Worm (Caenorhabditis elegans) whole organism, L1 larva: ENCODE data around the gene C31C9.9.
A peak's percentile ranks its signal among the peaks of the same experiment; 100 is the strongest.

ENCODE experiments used
- F16B12.6 ChIP-seq: fragments of 150-350 bp; optimal IDR thresholded peaks from 2 replicates; lab custom pipeline; 2014; ENCODE audit warnings: missing biosample characterization, missing genetic modification characterization
- Y116A8C.19 ChIP-seq: sonication (generic microtip); optimal IDR thresholded peaks from 2 replicates; lab custom pipeline; 2016; ENCODE audit warnings: missing compliant biosample characterization, missing genetic modification characterization, borderline replicate concordance
- aha-1 ChIP-seq: fragments of 150-350 bp; optimal IDR thresholded peaks from 2 replicates; lab custom pipeline; 2014; ENCODE audit warnings: missing biosample characterization, missing genetic modification characterization
- alr-1 ChIP-seq: fragments of 200-800 bp; sonication (Bioruptor generic); optimal IDR thresholded peaks from 2 replicates; lab custom pipeline; 2018; ENCODE audit warnings: borderline replicate concordance, mild to moderate bottlenecking, missing genetic modification characterization, missing compliant biosample characterization
- ama-1 ChIP-seq: fragments of 150-350 bp; optimal IDR thresholded peaks from 2 replicates; lab custom pipeline; 2014
- ceh-8 ChIP-seq: fragments of 200-800 bp; sonication (Bioruptor generic); optimal IDR thresholded peaks from 2 replicates; lab custom pipeline; 2018; ENCODE audit warnings: mild to moderate bottlenecking, missing genetic modification characterization, moderate library complexity, missing compliant biosample characterization
- dsc-1 ChIP-seq: sonication (generic microtip); optimal IDR thresholded peaks from 2 replicates; lab custom pipeline; 2016; ENCODE audit warnings: mild to moderate bottlenecking, missing genetic modification characterization, missing compliant biosample characterization
- efl-1 ChIP-seq, 4 experiments: fragments of 150-350 bp; optimal IDR thresholded peaks in 3 of 4; peaks in 1 of 4; 1 replicate in 1 of 4; 2 replicates in 3 of 4; lab custom pipeline; 2014; ENCODE audit warnings: missing biosample characterization in 2 of 4, missing genetic modification characterization in 2 of 4, missing genetic modification reagents in 2 of 4
- efl-3 ChIP-seq: fragments of 200-800 bp; sonication (Bioruptor generic); optimal IDR thresholded peaks from 2 replicates; lab custom pipeline; 2018; ENCODE audit warnings: mild to moderate bottlenecking, missing genetic modification characterization, missing compliant biosample characterization
- egl-13 ChIP-seq: sonication (generic microtip); optimal IDR thresholded peaks from 2 replicates; lab custom pipeline; 2016; ENCODE audit warnings: missing genotype, missing genetic modification reagents, missing genetic modification characterization, missing compliant biosample characterization
- elt-3 ChIP-seq, 6 experiments: fragments of 150-350 bp in 1 of 6; sonication (generic microtip); optimal IDR thresholded peaks; 2 replicates each; lab custom pipeline; 2017 to 2018; ENCODE audit warnings: missing biosample characterization in 6 of 6, missing genetic modification characterization in 6 of 6, inconsistent platforms in 1 of 6
- fos-1 ChIP-seq: fragments of 150-350 bp; optimal IDR thresholded peaks from 2 replicates; lab custom pipeline; 2014; ENCODE audit warnings: missing biosample characterization, missing genetic modification characterization
- grh-1 ChIP-seq: fragments of 200-800 bp; sonication (Bioruptor generic); IDR thresholded peaks from 2 replicates; pipeline ENCODE4 v1.3.6; 2022; ENCODE audit warnings: missing genetic modification reagents, missing genetic modification characterization, missing compliant biosample characterization
- hpl-2 ChIP-seq: fragments of 150-350 bp; optimal IDR thresholded peaks from 2 replicates; lab custom pipeline; 2014; ENCODE audit warnings: missing biosample characterization, missing genetic modification reagents, missing genetic modification characterization
- irx-1 ChIP-seq: sonication (generic microtip); optimal IDR thresholded peaks from 2 replicates; lab custom pipeline; 2016; ENCODE audit warnings: missing genetic modification characterization, missing compliant biosample characterization
- isw-1 ChIP-seq: fragments of 200-800 bp; sonication (Bioruptor generic); IDR thresholded peaks from 2 replicates; pipeline ENCODE4 v1.3.6; 2022; ENCODE audit warnings: missing genetic modification characterization, missing compliant biosample characterization
- lin-35 ChIP-seq, 2 experiments: fragments of 150-350 bp; optimal IDR thresholded peaks; 2 replicates each; lab custom pipeline; 2014; ENCODE audit warnings: missing biosample characterization in 2 of 2, missing genetic modification characterization in 2 of 2, missing genetic modification reagents in 2 of 2
- lin-39 ChIP-seq: fragments of 150-350 bp; optimal IDR thresholded peaks from 2 replicates; lab custom pipeline; 2014; ENCODE audit warnings: missing biosample characterization, missing genetic modification reagents, missing genetic modification characterization
- lsy-2 ChIP-seq, 2 experiments: fragments of 150-350 bp; optimal IDR thresholded peaks; 2 replicates each; lab custom pipeline; 2014; ENCODE audit warnings: missing biosample characterization in 2 of 2, missing genetic modification characterization in 2 of 2
- mab-9 ChIP-seq: fragments of 200-800 bp; sonication (Bioruptor generic); IDR thresholded peaks from 2 replicates; pipeline ENCODE4 v1.3.6; 2022; ENCODE audit warnings: missing genetic modification reagents, missing genetic modification characterization, missing compliant biosample characterization
- mdl-1 ChIP-seq, 2 experiments: fragments of 150-350 bp; optimal IDR thresholded peaks; 2 replicates each; lab custom pipeline; 2014 to 2017; ENCODE audit warnings: missing biosample characterization in 2 of 2, missing genetic modification characterization in 2 of 2, inconsistent platforms in 1 of 2
- mef-2 ChIP-seq: fragments of 150-350 bp; optimal IDR thresholded peaks from 2 replicates; lab custom pipeline; 2014; ENCODE audit warnings: missing biosample characterization, missing genetic modification characterization
- mep-1 ChIP-seq: fragments of 150-350 bp; optimal IDR thresholded peaks from 2 replicates; lab custom pipeline; 2014; ENCODE audit warnings: missing biosample characterization, missing genetic modification characterization
- nhr-11 ChIP-seq: fragments of 150-350 bp; optimal IDR thresholded peaks from 2 replicates; lab custom pipeline; 2014; ENCODE audit warnings: missing biosample characterization, missing genetic modification characterization
- nhr-19 ChIP-seq: fragments of 200-800 bp; sonication (Bioruptor generic); conservative IDR thresholded peaks from 2 replicates; pipeline ENCODE4 v1.3.6; 2022; ENCODE audit warnings: missing genetic modification characterization, missing compliant biosample characterization
- nhr-28 ChIP-seq: fragments of 150-350 bp; optimal IDR thresholded peaks from 2 replicates; lab custom pipeline; 2014; ENCODE audit warnings: missing biosample characterization, missing genetic modification characterization
- nhr-71 ChIP-seq: sonication (generic microtip); optimal IDR thresholded peaks from 2 replicates; lab custom pipeline; 2016; ENCODE audit warnings: mild to moderate bottlenecking, missing genetic modification characterization, moderate library complexity, missing compliant biosample characterization
- nhr-76 ChIP-seq: sonication (generic microtip); optimal IDR thresholded peaks from 2 replicates; lab custom pipeline; 2017; ENCODE audit warnings: missing biosample characterization, missing genetic modification characterization
- pag-3 ChIP-seq: sonication (generic microtip); optimal IDR thresholded peaks from 2 replicates; lab custom pipeline; 2017; ENCODE audit warnings: missing genetic modification characterization, mild to moderate bottlenecking, missing compliant biosample characterization, antibody characterized with exemption, borderline replicate concordance; ENCODE audit not compliant: insufficient read depth
- rnt-1 ChIP-seq: sonication (generic microtip); optimal IDR thresholded peaks from 2 replicates; lab custom pipeline; 2016; ENCODE audit warnings: mild to moderate bottlenecking, missing genetic modification characterization, moderate library complexity, missing compliant biosample characterization
- skn-1 ChIP-seq: fragments of 150-350 bp; optimal IDR thresholded peaks from 2 replicates; lab custom pipeline; 2014; ENCODE audit warnings: missing biosample characterization, missing genetic modification characterization
- snu-23 ChIP-seq: sonication (generic microtip); optimal IDR thresholded peaks from 2 replicates; lab custom pipeline; 2016; ENCODE audit warnings: missing genetic modification characterization, missing compliant biosample characterization
- sox-4 ChIP-seq: sonication (generic microtip); optimal IDR thresholded peaks from 2 replicates; lab custom pipeline; 2016; ENCODE audit warnings: missing genetic modification characterization, missing compliant biosample characterization
- sptf-1 ChIP-seq: fragments of 150-350 bp; optimal IDR thresholded peaks from 2 replicates; lab custom pipeline; 2014; ENCODE audit warnings: missing biosample characterization, missing genetic modification characterization
- swsn-7 ChIP-seq: sonication (generic microtip); optimal IDR thresholded peaks from 2 replicates; lab custom pipeline; 2016; ENCODE audit warnings: missing genetic modification characterization, missing compliant biosample characterization
- tlp-1 ChIP-seq: fragments of 150-350 bp; optimal IDR thresholded peaks from 2 replicates; lab custom pipeline; 2014; ENCODE audit warnings: missing biosample characterization, missing genetic modification characterization
- unc-130 ChIP-seq: fragments of 150-350 bp; optimal IDR thresholded peaks from 2 replicates; lab custom pipeline; 2017; ENCODE audit warnings: missing biosample characterization, missing genetic modification characterization, inconsistent platforms
- unc-30 ChIP-seq: sonication (generic microtip); optimal IDR thresholded peaks from 2 replicates; lab custom pipeline; 2017; ENCODE audit warnings: missing biosample characterization, missing genetic modification characterization
- unc-62 ChIP-seq: fragments of 150-350 bp; optimal IDR thresholded peaks from 2 replicates; lab custom pipeline; 2014; ENCODE audit warnings: missing biosample characterization, missing genetic modification reagents, missing genetic modification characterization
- unc-86 ChIP-seq: sonication (generic microtip); optimal IDR thresholded peaks from 2 replicates; lab custom pipeline; 2016; ENCODE audit warnings: missing genetic modification characterization, missing compliant biosample characterization
- vab-15 ChIP-seq: sonication (generic microtip); optimal IDR thresholded peaks from 2 replicates; lab custom pipeline; 2017; ENCODE audit warnings: missing genotype, mild to moderate bottlenecking, missing genetic modification characterization, missing compliant biosample characterization
- xbp-1 ChIP-seq: sonication (generic microtip); optimal IDR thresholded peaks from 2 replicates; lab custom pipeline; 2016; ENCODE audit warnings: missing genetic modification characterization, missing compliant biosample characterization
- zag-1 ChIP-seq: fragments of 150-350 bp; optimal IDR thresholded peaks from 2 replicates; lab custom pipeline; 2014; ENCODE audit warnings: missing biosample characterization, missing genetic modification characterization
- ztf-11 ChIP-seq, 2 experiments: sonication (generic microtip); optimal IDR thresholded peaks; 2 replicates each; lab custom pipeline; 2016 to 2017; ENCODE audit warnings: missing genetic modification characterization in 2 of 2, missing biosample characterization in 1 of 2, missing compliant biosample characterization in 1 of 2
- ztf-4 ChIP-seq: fragments of 150-350 bp; optimal IDR thresholded peaks from 2 replicates; lab custom pipeline; 2014; ENCODE audit warnings: missing biosample characterization, missing genetic modification characterization

The C31C9.9 gene

DNA sequence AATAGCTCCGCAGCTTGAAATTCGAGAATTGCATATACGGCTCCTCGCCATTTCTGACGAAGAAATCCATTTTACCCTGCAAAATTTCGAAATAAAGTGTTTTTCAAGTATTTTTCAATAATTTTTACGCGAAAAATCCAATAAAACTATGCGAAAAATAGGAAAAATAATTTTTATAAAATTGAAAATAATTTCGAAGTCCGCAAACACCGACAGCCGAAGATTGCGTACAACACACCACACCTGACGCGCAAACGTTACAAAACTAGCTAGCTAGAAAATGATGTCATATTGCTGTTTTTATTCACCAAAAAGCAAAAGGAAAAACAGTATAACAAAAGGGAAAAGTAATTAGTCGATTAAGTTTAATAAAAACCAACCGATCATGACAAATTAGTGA is 39.9 kb downstream of the C31C9.9 start, which contains the start of gene rpoa-1 (continued):
- TF ChIP-seq ceh-8 (no peak), dsc-1 (no peak), swsn-7 (tag; lab: Kevin White, UChicago) (no peak), unc-30 (no peak), pag-3 (tag; lab: Kevin White, UChicago) (no peak), mef-2 (tag; lab: Kevin White, UChicago) (no peak), irx-1 (tag; lab: Kevin White, UChicago) (no peak), ama-1 (lab: Kevin White, UChicago) (no peak), ztf-11 (tag; optimal IDR thresholded peaks at IDR 0.05; lab: Kevin White, UChicago) (no peak), xbp-1 (tag; lab: Kevin White, UChicago) (peak; percentile 1), alr-1 (tag; lab: Kevin White, UChicago) (no peak), nhr-71 (tag; lab: Kevin White, UChicago) (peak; percentile 45), elt-3 (tag; optimal IDR thresholded peaks at IDR 0.05; lab: Kevin White, UChicago) (no peak), ztf-4 (tag; lab: Kevin White, UChicago) (no peak), Y116A8C.19 (no peak), unc-62 (GFP tag; lab: Kevin White, UChicago) (no peak), efl-1 (optimal IDR thresholded peaks at IDR 0.05; lab: Kevin White, UChicago) (peak; percentile 53 to 63), efl-1 (GFP tag; optimal IDR thresholded peaks at IDR 0.05 in 1 of 2; lab: Kevin White, UChicago) (peak; percentile 61 to 94), nhr-76 (no peak), nhr-11 (no peak), zag-1 (no peak), grh-1 (no peak), aha-1 (tag; lab: Kevin White, UChicago) (no peak), vab-15 (tag; lab: Kevin White, UChicago) (no peak), unc-130 (tag; lab: Kevin White, UChicago) (no peak), isw-1 (GFP tag; lab: Robert Waterston, UW) (no peak; the same call in 1 of the 2 replicates), nhr-28 (tag; lab: Kevin White, UChicago) (no peak), mep-1 (tag; lab: Kevin White, UChicago) (peak; percentile 73), mdl-1 (tag; optimal IDR thresholded peaks at IDR 0.05; lab: Kevin White, UChicago) (no peak), rnt-1 (no peak), nhr-19 (GFP tag; lab: Robert Waterston, UW) (peak; percentile 30; the same call in 1 of the 2 replicates), lsy-2 (tag; optimal IDR thresholded peaks at IDR 0.05; lab: Kevin White, UChicago) (peak; percentile 63 to 69), egl-13 (no peak), tlp-1 (no peak), fos-1 (tag; lab: Kevin White, UChicago) (no peak), lin-39 (tag; lab: Kevin White, UChicago) (peak; percentile 19), F16B12.6 (tag; lab: Kevin White, UChicago) (peak; percentile 92), lin-35 (GFP tag; optimal IDR thresholded peaks at IDR 0.05; lab: Kevin White, UChicago) (peak; percentile 35 to 53), mab-9 (GFP tag; lab: Robert Waterston, UW) (no peak), hpl-2 (GFP tag; lab: Kevin White, UChicago) (no peak), snu-23 (peak; percentile 35), efl-3 (no peak), sptf-1 (tag; lab: Kevin White, UChicago) (no peak), unc-86 (tag; lab: Kevin White, UChicago) (no peak), skn-1 (tag; lab: Kevin White, UChicago) (no peak), sox-4 (no peak)
